Fruit fly (Drosophila melanogaster) whole organism, embryonic: Measurements from ENCODE around the gene CG2685.
A peak's percentile ranks its signal among the peaks of the same experiment; 100 is the strongest.

Experiments used
- Atf3 ChIP-seq: fragments of 200-800 bp; sonication (Bioruptor generic); optimal IDR thresholded peaks from 3 replicates; lab custom pipeline; 2016; ENCODE audit warnings: missing biosample characterization, missing genetic modification characterization
- Bdp1 ChIP-seq: fragments of 200-800 bp; sonication (Bioruptor generic); optimal IDR thresholded peaks from 3 replicates; lab custom pipeline; 2016; ENCODE audit warnings: missing biosample characterization, missing genetic modification characterization
- CG10543 ChIP-seq: fragments of 200-800 bp; sonication (Bioruptor generic); optimal IDR thresholded peaks from 3 replicates; lab custom pipeline; 2017; ENCODE audit warnings: missing biosample characterization, mild to moderate bottlenecking, missing genetic modification characterization, moderate library complexity
- CG11504 ChIP-seq: fragments of 200-800 bp; sonication (Bioruptor generic); optimal IDR thresholded peaks from 3 replicates; lab custom pipeline; 2019; ENCODE audit warnings: missing biosample characterization, mild to moderate bottlenecking, missing genetic modification characterization, moderate library complexity
- CG12659 ChIP-seq: fragments of 200-800 bp; sonication (Bioruptor generic); optimal IDR thresholded peaks from 3 replicates; lab custom pipeline; 2017; ENCODE audit warnings: mild to moderate bottlenecking, missing biosample characterization, missing genetic modification reagents, missing genetic modification characterization
- CG15269 ChIP-seq: fragments of 200-800 bp; sonication (Bioruptor generic); optimal IDR thresholded peaks from 2 replicates; lab custom pipeline; 2018; ENCODE audit warnings: missing biosample characterization, mild to moderate bottlenecking, missing genetic modification characterization, moderate library complexity
- CG17186 ChIP-seq: fragments of 200-800 bp; sonication (Bioruptor generic); optimal IDR thresholded peaks from 3 replicates; lab custom pipeline; 2017; ENCODE audit warnings: missing biosample characterization, missing genetic modification reagents, missing genetic modification characterization
- CG1832 ChIP-seq: fragments of 200-800 bp; sonication (Bioruptor generic); optimal IDR thresholded peaks from 2 replicates; lab custom pipeline; 2017; ENCODE audit warnings: missing biosample characterization, mild to moderate bottlenecking, missing genetic modification characterization, inconsistent platforms
- CG30020 ChIP-seq: fragments of 200-800 bp; optimal IDR thresholded peaks from 2 replicates; lab custom pipeline; 2019; ENCODE audit warnings: missing biosample characterization, mild to moderate bottlenecking, missing genetic modification characterization, moderate library complexity
- CG30403 ChIP-seq: fragments of 200-800 bp; sonication (Bioruptor generic); optimal IDR thresholded peaks from 3 replicates; lab custom pipeline; 2016; ENCODE audit warnings: missing biosample characterization, missing genetic modification characterization
- CG31365 ChIP-seq: fragments of 200-800 bp; sonication (Bioruptor generic); optimal IDR thresholded peaks from 2 replicates; lab custom pipeline; 2018; ENCODE audit warnings: missing biosample characterization, mild to moderate bottlenecking, missing genetic modification characterization
- CG3281 ChIP-seq: fragments of 200-800 bp; sonication (Bioruptor generic); optimal IDR thresholded peaks from 3 replicates; lab custom pipeline; 2017; ENCODE audit warnings: missing biosample characterization, mild to moderate bottlenecking, missing genetic modification characterization
- CG3407 ChIP-seq: fragments of 200-800 bp; sonication (Bioruptor generic); optimal IDR thresholded peaks from 2 replicates; lab custom pipeline; 2018; ENCODE audit warnings: missing biosample characterization, mild to moderate bottlenecking, missing genetic modification characterization
- CG4328 ChIP-seq: fragments of 200-800 bp; sonication (Bioruptor generic); optimal IDR thresholded peaks from 3 replicates; lab custom pipeline; 2017; ENCODE audit warnings: missing biosample characterization, missing genetic modification reagents, missing genetic modification characterization
- CG4854 ChIP-seq: fragments of 200-800 bp; sonication (Bioruptor generic); optimal IDR thresholded peaks from 2 replicates; lab custom pipeline; 2016; ENCODE audit warnings: missing biosample characterization, missing genetic modification characterization, inconsistent platforms
- CG6813 ChIP-seq: fragments of 200-800 bp; sonication (Bioruptor generic); optimal IDR thresholded peaks from 2 replicates; lab custom pipeline; 2017; ENCODE audit warnings: missing biosample characterization, missing genetic modification characterization, mild to moderate bottlenecking, moderate library complexity, missing genetic modification reagents
- CG7271 ChIP-seq: fragments of 200-800 bp; sonication (Bioruptor generic); optimal IDR thresholded peaks from 2 replicates; lab custom pipeline; 2018; ENCODE audit warnings: missing biosample characterization, mild to moderate bottlenecking, missing genetic modification characterization, moderate library complexity
- CG8478 ChIP-seq: fragments of >200 bp; optimal IDR thresholded peaks from 2 replicates; lab custom pipeline; 2018
- CG9797 ChIP-seq: fragments of 200-800 bp; sonication (Bioruptor generic); optimal IDR thresholded peaks from 3 replicates; lab custom pipeline; 2018; ENCODE audit warnings: missing biosample characterization, mild to moderate bottlenecking, missing genetic modification characterization
- Dref ChIP-seq: fragments of 200-800 bp; sonication (Bioruptor generic); IDR thresholded peaks from 2 replicates; pipeline ENCODE4 v1.3.6; 2022; ENCODE audit warnings: missing biosample characterization, missing genetic modification characterization
- E2f1 ChIP-seq: fragments of 200-800 bp; sonication (Bioruptor generic); IDR thresholded peaks from 2 replicates; pipeline ENCODE4 v1.3.6; 2022; ENCODE audit warnings: missing biosample characterization, missing genetic modification characterization
- E2f2 ChIP-seq: fragments of 200-800 bp; sonication (Bioruptor generic); IDR thresholded peaks from 2 replicates; pipeline ENCODE4 v1.3.6; 2022; ENCODE audit warnings: missing biosample characterization, missing genetic modification characterization
- Elba2 ChIP-seq: fragments of 200-800 bp; sonication (Bioruptor generic); optimal IDR thresholded peaks from 3 replicates; lab custom pipeline; 2016; ENCODE audit warnings: missing biosample characterization, missing genetic modification characterization
- Ets65A ChIP-seq: fragments of 200-800 bp; sonication (Bioruptor generic); peaks from one replicate; lab custom pipeline; 2016; ENCODE audit warnings: missing biosample characterization, missing genetic modification characterization
- GATAe ChIP-seq: fragments of 200-800 bp; sonication (Bioruptor generic); conservative IDR thresholded peaks from 2 replicates; pipeline ENCODE4 v1.3.6; 2022; ENCODE audit warnings: missing biosample characterization, missing genetic modification characterization
- Lim3 ChIP-seq: fragments of 200-800 bp; sonication (Bioruptor generic); IDR thresholded peaks from 2 replicates; pipeline ENCODE4 v1.3.6; 2022; ENCODE audit warnings: missing biosample characterization, missing genetic modification characterization
- Oli ChIP-seq: fragments of 200-800 bp; sonication (Bioruptor generic); optimal IDR thresholded peaks from 2 replicates; lab custom pipeline; 2018; ENCODE audit warnings: missing biosample characterization, mild to moderate bottlenecking, missing genetic modification characterization, moderate library complexity
- Sin3A ChIP-seq: fragments of >200 bp; optimal IDR thresholded peaks from 2 replicates; lab custom pipeline; 2018
- ac ChIP-seq: fragments of 200-800 bp; sonication (Bioruptor generic); optimal IDR thresholded peaks from 3 replicates; lab custom pipeline; 2017; ENCODE audit warnings: missing biosample characterization, mild to moderate bottlenecking, missing genetic modification characterization
- ara ChIP-seq: fragments of 200-800 bp; sonication (Bioruptor generic); IDR thresholded peaks from 2 replicates; pipeline ENCODE4 v1.3.6; 2022; ENCODE audit warnings: missing biosample characterization, missing genetic modification characterization
- bcd ChIP-seq: fragments of 200-800 bp; sonication (Bioruptor generic); optimal IDR thresholded peaks from 2 replicates; lab custom pipeline; 2017; ENCODE audit warnings: missing biosample characterization, mild to moderate bottlenecking, missing genetic modification characterization
- bsh ChIP-seq, 2 experiments: fragments of 200-800 bp; sonication (Bioruptor generic); optimal IDR thresholded peaks; 2 replicates each; lab custom pipeline; 2017 to 2018; ENCODE audit warnings: mild to moderate bottlenecking in 2 of 2, missing biosample characterization in 2 of 2, missing genetic modification characterization in 2 of 2, moderate library complexity in 1 of 2
- chinmo ChIP-seq: fragments of 200-800 bp; sonication (Bioruptor generic); IDR thresholded peaks from 4 replicates; pipeline ENCODE4 v1.3.6; 2022; ENCODE audit warnings: missing biosample characterization, missing genetic modification characterization; ENCODE audit not compliant: partially characterized antibody
- ci ChIP-seq: fragments of 200-800 bp; sonication (Bioruptor generic); IDR thresholded peaks from 3 replicates; pipeline ENCODE4 v1.3.6; 2022; ENCODE audit warnings: missing biosample characterization, missing genetic modification characterization
- danr ChIP-seq: fragments of 200-800 bp; sonication (Bioruptor generic); IDR thresholded peaks from 2 replicates; pipeline ENCODE4 v1.3.6; 2022; ENCODE audit warnings: missing biosample characterization, missing genetic modification characterization
- dmrt11E ChIP-seq: fragments of 200-800 bp; sonication (Bioruptor generic); optimal IDR thresholded peaks from 3 replicates; lab custom pipeline; 2018; ENCODE audit warnings: missing biosample characterization, mild to moderate bottlenecking, missing genetic modification characterization, moderate library complexity
- gfzf ChIP-seq: fragments of 200-800 bp; sonication (Bioruptor generic); optimal IDR thresholded peaks from 2 replicates; lab custom pipeline; 2016; ENCODE audit warnings: missing biosample characterization, mild to moderate bottlenecking, missing genetic modification characterization, moderate library complexity
- gro ChIP-seq: fragments of 200-800 bp; sonication (Bioruptor generic); optimal IDR thresholded peaks from 2 replicates; lab custom pipeline; 2016; ENCODE audit warnings: missing biosample characterization, missing genetic modification characterization
- ind ChIP-seq: fragments of 200-800 bp; sonication (Bioruptor generic); optimal IDR thresholded peaks from 3 replicates; lab custom pipeline; 2016; ENCODE audit warnings: missing biosample characterization, missing genetic modification characterization
- jing ChIP-seq: fragments of 200-800 bp; sonication (Bioruptor generic); optimal IDR thresholded peaks from 2 replicates; lab custom pipeline; 2018; ENCODE audit warnings: missing biosample characterization, mild to moderate bottlenecking, missing genetic modification characterization
- lmd ChIP-seq: fragments of 200-800 bp; sonication (Bioruptor generic); IDR thresholded peaks from 2 replicates; pipeline ENCODE4 v1.3.6; 2022; ENCODE audit warnings: missing biosample characterization, missing genetic modification characterization
- luna ChIP-seq: fragments of 200-800 bp; sonication (Bioruptor generic); optimal IDR thresholded peaks from 2 replicates; lab custom pipeline; 2016; ENCODE audit warnings: missing biosample characterization, missing genetic modification characterization
- mld ChIP-seq: fragments of 200-800 bp; sonication (Bioruptor generic); IDR thresholded peaks from 3 replicates; pipeline ENCODE4 v1.3.6; 2022; ENCODE audit warnings: missing biosample characterization, missing genetic modification characterization; ENCODE audit not compliant: partially characterized antibody
- nerfin-2 ChIP-seq: fragments of 200-800 bp; sonication (Bioruptor generic); IDR thresholded peaks from 2 replicates; pipeline ENCODE4 v1.3.6; 2022; ENCODE audit warnings: missing biosample characterization, missing genetic modification characterization; ENCODE audit not compliant: partially characterized antibody
- odd ChIP-seq: fragments of 200-800 bp; sonication (Bioruptor generic); optimal IDR thresholded peaks from 2 replicates; lab custom pipeline; 2017; ENCODE audit warnings: missing biosample characterization, mild to moderate bottlenecking, missing genetic modification characterization
- onecut ChIP-seq: fragments of 200-800 bp; sonication (Bioruptor generic); IDR thresholded peaks from 2 replicates; pipeline ENCODE4 v1.3.6; 2022; ENCODE audit warnings: missing biosample characterization, missing genetic modification characterization
- ranshi ChIP-seq: fragments of 200-800 bp; sonication (Bioruptor generic); IDR thresholded peaks from 2 replicates; pipeline ENCODE4 v1.3.6; 2022; ENCODE audit warnings: missing biosample characterization, missing genetic modification characterization
- seq ChIP-seq: fragments of 200-800 bp; sonication (Bioruptor generic); IDR thresholded peaks from 2 replicates; pipeline ENCODE4 v1.3.6; 2022; ENCODE audit warnings: missing biosample characterization, missing genetic modification characterization
- sqz ChIP-seq: fragments of 200-800 bp; sonication (Bioruptor generic); optimal IDR thresholded peaks from 3 replicates; lab custom pipeline; 2018; ENCODE audit warnings: missing biosample characterization, mild to moderate bottlenecking, missing genetic modification characterization
- vfl ChIP-seq: fragments of 200-800 bp; sonication (Bioruptor generic); optimal IDR thresholded peaks from 2 replicates; lab custom pipeline; 2016; ENCODE audit warnings: missing biosample characterization, missing genetic modification characterization
- vvl ChIP-seq: fragments of 200-800 bp; sonication (Bioruptor generic); IDR thresholded peaks from 2 replicates; pipeline ENCODE4 v1.3.6; 2022; ENCODE audit warnings: missing biosample characterization, missing genetic modification characterization
- zfh2 ChIP-seq: fragments of 200-800 bp; sonication (Bioruptor generic); optimal IDR thresholded peaks from 2 replicates; lab custom pipeline; 2016; ENCODE audit warnings: missing biosample characterization, missing genetic modification characterization

Gene CG2685

dm6 chrX:2744042-2744441 is 30.3 kb upstream of the CG2685 start, which contains the start of gene Syx4 (continued):
- TF ChIP-seq CG17186 (GFP tag; lab: Kevin White, UChicago): no peak
- TF ChIP-seq CG6813 (GFP tag; lab: Kevin White, UChicago): peak; percentile 86
- peak; percentile 87 for TF ChIP-seq lmd (GFP tag; lab: Robert Waterston, UW)
- peak; percentile 75 for TF ChIP-seq jing (GFP tag; lab: Kevin White, UChicago)
- TF ChIP-seq CG30020: no peak
- TF ChIP-seq CG8478 (lab: Kevin White, UChicago): no peak
- peak; percentile 92 for TF ChIP-seq CG12659 (GFP tag; lab: Kevin White, UChicago)
- peak; percentile 76 for TF ChIP-seq CG3407 (GFP tag; lab: Kevin White, UChicago)
- peak; percentile 53; the same call in 1 of the 2 replicates for TF ChIP-seq Lim3 (GFP tag; lab: Robert Waterston, UW)
- peak; percentile 83 for TF ChIP-seq vfl (GFP tag; lab: Kevin White, UChicago)
- peak; percentile 90 for TF ChIP-seq seq (GFP tag; lab: Robert Waterston, UW)
- TF ChIP-seq CG9797 (GFP tag; lab: Kevin White, UChicago): no peak
- no peak for TF ChIP-seq CG7271 (tag; lab: Kevin White, UChicago)
- peak; percentile 69 for TF ChIP-seq sqz (GFP tag; lab: Kevin White, UChicago)
- TF ChIP-seq CG4854 (GFP tag; lab: Kevin White, UChicago): peak; percentile 85
- peak; percentile 72 for TF ChIP-seq Bdp1 (GFP tag; lab: Kevin White, UChicago)
- TF ChIP-seq CG30403 (GFP tag; lab: Kevin White, UChicago): peak; percentile 88
- TF ChIP-seq ac: no peak
- peak; percentile 89 for TF ChIP-seq zfh2 (GFP tag; lab: Kevin White, UChicago)
- peak; percentile 91 for TF ChIP-seq ind (GFP tag; lab: Kevin White, UChicago)
- TF ChIP-seq Dref (GFP tag; lab: Robert Waterston, UW): 0 out of 2 replicates have a peak, but pooled peaks have one; percentile 18
- TF ChIP-seq CG15269 (tag; lab: Kevin White, UChicago): peak; percentile 95
- peak; percentile 69 to 88 for TF ChIP-seq bsh (GFP tag; optimal IDR thresholded peaks at IDR 0.05; lab: Kevin White, UChicago)
- peak; percentile 39 for TF ChIP-seq CG10543
- peak; percentile 62 for TF ChIP-seq Atf3 (GFP tag; lab: Kevin White, UChicago)
- peak; percentile 85 for TF ChIP-seq onecut (GFP tag; lab: Robert Waterston, UW)
- peak; percentile 92 for TF ChIP-seq bcd (GFP tag; lab: Kevin White, UChicago)
- peak; percentile 89 for TF ChIP-seq E2f1 (GFP tag; lab: Robert Waterston, UW)
- no peak for TF ChIP-seq mld (GFP tag; lab: Robert Waterston, UW)
- TF ChIP-seq dmrt11E: peak; percentile 39
- TF ChIP-seq CG31365 (tag; lab: Kevin White, UChicago): peak; percentile 84
- TF ChIP-seq danr (GFP tag; lab: Robert Waterston, UW): peak; percentile 68
- TF ChIP-seq CG4328 (GFP tag; lab: Kevin White, UChicago): peak; percentile 17
- peak; percentile 75 for TF ChIP-seq ara (GFP tag; lab: Robert Waterston, UW)
- no peak for TF ChIP-seq nerfin-2 (GFP tag; lab: Robert Waterston, UW)
- TF ChIP-seq CG11504 (tag; lab: Kevin White, UChicago): peak; percentile 92
- TF ChIP-seq, all 482 proteins: peak for 401

- no peak for TF ChIP-seq CG3281
- no peak for TF ChIP-seq gfzf (GFP tag; lab: Kevin White, UChicago)
- no peak for TF ChIP-seq Sin3A (lab: Kevin White, UChicago)
- no peak for TF ChIP-seq ranshi (GFP tag; lab: Robert Waterston, UW)
- no peak for TF ChIP-seq Elba2 (GFP tag; lab: Kevin White, UChicago)
- TF ChIP-seq E2f2: no peak
- TF ChIP-seq chinmo: 0 out of 4 replicates have a peak, but pooled peaks have one; percentile 51
- TF ChIP-seq CG1832 (GFP tag; lab: Kevin White, UChicago): no peak
- TF ChIP-seq Ets65A (GFP tag; lab: Kevin White, UChicago): no peak
- no peak for TF ChIP-seq Oli (tag; lab: Kevin White, UChicago)
- no peak for TF ChIP-seq luna (GFP tag; lab: Kevin White, UChicago)
- TF ChIP-seq odd: no peak
- TF ChIP-seq gro (GFP tag; lab: Kevin White, UChicago): no peak
- no peak for TF ChIP-seq vvl
- peak; percentile 8; the same call in 1 of the 2 replicates for TF ChIP-seq GATAe (GFP tag; lab: Robert Waterston, UW)
- TF ChIP-seq ci (GFP tag; lab: Robert Waterston, UW): no peak
Observed at dm6 chrX:2743601-2744000, 29.8 kb upstream of the CG2685 start.
